Worm (Caenorhabditis elegans) whole organism, L4 larva: ENCODE data around the gene mlt-8.
A peak's percentile ranks its signal among the peaks of the same experiment; 100 is the strongest.

ENCODE experiments used
- F37D6.2 ChIP-seq: sonication (generic microtip); optimal IDR thresholded peaks from 2 replicates; lab custom pipeline; 2016; ENCODE audit warnings: mild to moderate bottlenecking, missing genetic modification characterization, missing compliant biosample characterization
- F49E8.2 ChIP-seq: sonication (generic microtip); optimal IDR thresholded peaks from 2 replicates; lab custom pipeline; 2016; ENCODE audit warnings: missing compliant biosample characterization, mild to moderate bottlenecking, missing genetic modification characterization, borderline replicate concordance
- Y48G9A.11 ChIP-seq: fragments of 200-800 bp; sonication (Bioruptor generic); IDR thresholded peaks from 2 replicates; pipeline ENCODE4 v1.3.6; 2022; ENCODE audit warnings: missing genetic modification reagents, missing genetic modification characterization, missing compliant biosample characterization
- Y75B8A.6 ChIP-seq: fragments of 200-800 bp; sonication (Bioruptor generic); IDR thresholded peaks from 2 replicates; pipeline ENCODE4 v1.3.6; 2022; ENCODE audit warnings: missing genetic modification reagents, missing genetic modification characterization, missing compliant biosample characterization
- ZK337.2 ChIP-seq: fragments of 200-800 bp; sonication (Bioruptor generic); IDR thresholded peaks from 2 replicates; pipeline ENCODE4 v1.3.6; 2022; ENCODE audit warnings: missing genetic modification reagents, missing genetic modification characterization, missing compliant biosample characterization
- aha-1 ChIP-seq: fragments of 150-350 bp; peaks from one replicate; lab custom pipeline; 2014; ENCODE audit warnings: missing biosample characterization, missing genetic modification characterization
- aly-2 ChIP-seq: sonication (generic microtip); optimal IDR thresholded peaks from 2 replicates; lab custom pipeline; 2018; ENCODE audit warnings: missing biosample characterization, missing genetic modification characterization
- arid-1 ChIP-seq: fragments of 200-800 bp; sonication (Bioruptor generic); conservative IDR thresholded peaks from 2 replicates; pipeline ENCODE4 v1.3.6; 2022; ENCODE audit warnings: missing genetic modification reagents, missing genetic modification characterization, missing compliant biosample characterization
- attf-4 ChIP-seq: sonication (generic microtip); optimal IDR thresholded peaks from 3 replicates; lab custom pipeline; 2017; ENCODE audit warnings: missing biosample characterization, missing genetic modification characterization
- ceh-44 ChIP-seq: fragments of 200-800 bp; sonication (Bioruptor generic); IDR thresholded peaks from 2 replicates; pipeline ENCODE4 v1.3.6; 2022; ENCODE audit warnings: missing genetic modification reagents, missing genetic modification characterization, missing compliant biosample characterization
- ces-1 ChIP-seq: fragments of 150-350 bp; sonication (generic microtip); optimal IDR thresholded peaks from 4 replicates; lab custom pipeline; 2014; ENCODE audit warnings: missing biosample characterization, missing genetic modification reagents, missing genetic modification characterization
- dmd-8 ChIP-seq: fragments of 200-800 bp; sonication (Bioruptor generic); IDR thresholded peaks from 2 replicates; pipeline ENCODE4 v1.3.6; 2022; ENCODE audit warnings: missing genetic modification characterization, missing compliant biosample characterization
- dmd-9 ChIP-seq: fragments of 200-800 bp; sonication (Bioruptor generic); IDR thresholded peaks from 2 replicates; pipeline ENCODE4 v1.3.6; 2022; ENCODE audit warnings: missing genetic modification reagents, missing genetic modification characterization, missing compliant biosample characterization
- dpl-1 ChIP-seq: fragments of 150-350 bp; optimal IDR thresholded peaks from 2 replicates; lab custom pipeline; 2014; ENCODE audit warnings: missing biosample characterization, missing genetic modification reagents, missing genetic modification characterization
- duxl-1 ChIP-seq: sonication (generic microtip); optimal IDR thresholded peaks from 2 replicates; lab custom pipeline; 2016; ENCODE audit warnings: mild to moderate bottlenecking, missing genetic modification characterization, moderate library complexity, missing compliant biosample characterization; ENCODE audit not compliant: poor library complexity
- hmg-1.1 ChIP-seq: fragments of 200-800 bp; sonication (Bioruptor generic); IDR thresholded peaks from 2 replicates; pipeline ENCODE4 v1.3.6; 2022; ENCODE audit warnings: missing genetic modification reagents, missing genetic modification characterization, missing compliant biosample characterization
- jun-1 ChIP-seq: fragments of 150-350 bp; optimal IDR thresholded peaks from 2 replicates; lab custom pipeline; 2014; ENCODE audit warnings: missing biosample characterization, missing genetic modification reagents, missing genetic modification characterization
- lin-1 ChIP-seq: fragments of 200-800 bp; sonication (Bioruptor generic); IDR thresholded peaks from 2 replicates; pipeline ENCODE4 v1.3.6; 2022; ENCODE audit warnings: missing genetic modification reagents, missing genetic modification characterization, missing compliant biosample characterization
- lin-15B ChIP-seq: fragments of 150-350 bp; sonication (generic microtip); optimal IDR thresholded peaks from 3 replicates; lab custom pipeline; 2014; ENCODE audit warnings: missing biosample characterization, missing genetic modification characterization
- lin-29 ChIP-seq: fragments of 200-800 bp; sonication (Bioruptor generic); IDR thresholded peaks from 2 replicates; pipeline ENCODE4 v1.3.6; 2022; ENCODE audit warnings: missing genetic modification reagents, missing genetic modification characterization, missing compliant biosample characterization
- lin-38 ChIP-seq: fragments of 200-800 bp; sonication (Bioruptor generic); IDR thresholded peaks from 2 replicates; pipeline ENCODE4 v1.3.6; 2022; ENCODE audit warnings: missing genetic modification reagents, missing genetic modification characterization, missing compliant biosample characterization
- lsy-2 ChIP-seq, 2 experiments: fragments of 150-350 bp in 1 of 2; sonication (generic microtip) in 1 of 2; optimal IDR thresholded peaks; 2 replicates each; lab custom pipeline; 2014 to 2017; ENCODE audit warnings: missing biosample characterization in 2 of 2, missing genetic modification characterization in 2 of 2
- madf-9 ChIP-seq: fragments of 200-800 bp; sonication (Bioruptor generic); conservative IDR thresholded peaks from 2 replicates; pipeline ENCODE4 v1.3.6; 2022; ENCODE audit warnings: missing genetic modification reagents, missing genetic modification characterization, missing compliant biosample characterization
- mes-2 ChIP-seq: sonication (generic microtip); optimal IDR thresholded peaks from 2 replicates; lab custom pipeline; 2016; ENCODE audit warnings: missing genotype, mild to moderate bottlenecking, missing genetic modification characterization, missing compliant biosample characterization; ENCODE audit not compliant: poor library complexity, severe bottlenecking
- mxl-3 ChIP-seq: fragments of 200-800 bp; sonication (Bioruptor generic); optimal IDR thresholded peaks from 2 replicates; lab custom pipeline; 2018; ENCODE audit warnings: mild to moderate bottlenecking, missing genetic modification characterization, missing compliant biosample characterization
- nhr-10 ChIP-seq: fragments of 150-350 bp; optimal IDR thresholded peaks from 2 replicates; lab custom pipeline; 2014; ENCODE audit warnings: missing biosample characterization, missing genetic modification characterization
- nhr-237 ChIP-seq: sonication (generic microtip); optimal IDR thresholded peaks from 2 replicates; lab custom pipeline; 2017; ENCODE audit warnings: missing biosample characterization, missing genetic modification characterization
- nhr-6 ChIP-seq: fragments of 150-350 bp; optimal IDR thresholded peaks from 2 replicates; lab custom pipeline; 2014; ENCODE audit warnings: missing biosample characterization, missing genetic modification characterization
- rbr-2 ChIP-seq: sonication (generic microtip); optimal IDR thresholded peaks from 2 replicates; lab custom pipeline; 2016; ENCODE audit warnings: missing genotype, missing genetic modification characterization, missing compliant biosample characterization
- sdz-12 ChIP-seq: fragments of 200-800 bp; sonication (Bioruptor generic); optimal IDR thresholded peaks from 2 replicates; lab custom pipeline; 2018; ENCODE audit warnings: mild to moderate bottlenecking, missing genetic modification characterization, missing compliant biosample characterization
- snpc-1.2 ChIP-seq: fragments of 200-800 bp; sonication (Bioruptor generic); IDR thresholded peaks from 2 replicates; pipeline ENCODE4 v1.3.6; 2022; ENCODE audit warnings: missing genetic modification reagents, missing genetic modification characterization, missing compliant biosample characterization
- snpc-4 ChIP-seq: fragments of 150-350 bp; optimal IDR thresholded peaks from 2 replicates; lab custom pipeline; 2014; ENCODE audit warnings: missing biosample characterization, missing genetic modification characterization
- spr-1 ChIP-seq: sonication (generic microtip); optimal IDR thresholded peaks from 2 replicates; lab custom pipeline; 2016; ENCODE audit warnings: mild to moderate bottlenecking, missing genetic modification characterization, missing compliant biosample characterization
- spr-3 ChIP-seq: fragments of 200-800 bp; sonication (Bioruptor generic); optimal IDR thresholded peaks from 2 replicates; lab custom pipeline; 2018; ENCODE audit warnings: mild to moderate bottlenecking, missing genetic modification characterization, missing compliant biosample characterization
- vab-7 ChIP-seq: fragments of 200-800 bp; sonication (Bioruptor generic); IDR thresholded peaks from 2 replicates; pipeline ENCODE4 v1.3.6; 2022; ENCODE audit warnings: missing genetic modification reagents, missing genetic modification characterization, missing compliant biosample characterization
- ztf-7 ChIP-seq: fragments of 150-350 bp; optimal IDR thresholded peaks from 2 replicates; lab custom pipeline; 2014; ENCODE audit warnings: missing biosample characterization, missing genetic modification characterization

Gene mlt-8

DNA sequence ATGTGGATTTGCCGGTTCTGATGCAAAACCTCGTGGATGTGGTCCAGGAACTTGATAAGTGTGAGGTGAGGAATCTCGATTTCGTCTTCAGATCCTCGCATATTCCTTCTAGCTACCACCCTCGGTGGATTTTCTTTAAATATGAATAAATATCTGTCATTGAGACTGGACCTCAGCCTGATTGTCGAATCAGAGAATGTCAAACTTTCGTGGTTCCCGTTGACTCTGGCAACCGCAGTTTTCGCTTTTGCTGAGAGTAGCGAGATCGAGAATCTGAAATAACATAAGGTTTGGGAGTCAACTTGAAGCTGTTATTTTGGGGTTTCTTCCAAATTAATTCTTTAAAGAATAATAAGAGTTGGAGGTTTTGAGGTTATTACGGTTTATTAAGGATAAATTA, 10.7 kb upstream of the mlt-8 start, which contains the start of gene fbxb-14:
Gene fbxb-14 (minus strand): TSS at position 101 of the 400 bp plus-strand sequence.
- no peak for TF ChIP-seq nhr-10 (tag; lab: Kevin White, UChicago)
- TF ChIP-seq spr-1 (tag; lab: Kevin White, UChicago), result no peak
- TF ChIP-seq attf-4 (tag; lab: Kevin White, UChicago), result no peak
- TF ChIP-seq, all 104 proteins: peak for 0

DNA sequence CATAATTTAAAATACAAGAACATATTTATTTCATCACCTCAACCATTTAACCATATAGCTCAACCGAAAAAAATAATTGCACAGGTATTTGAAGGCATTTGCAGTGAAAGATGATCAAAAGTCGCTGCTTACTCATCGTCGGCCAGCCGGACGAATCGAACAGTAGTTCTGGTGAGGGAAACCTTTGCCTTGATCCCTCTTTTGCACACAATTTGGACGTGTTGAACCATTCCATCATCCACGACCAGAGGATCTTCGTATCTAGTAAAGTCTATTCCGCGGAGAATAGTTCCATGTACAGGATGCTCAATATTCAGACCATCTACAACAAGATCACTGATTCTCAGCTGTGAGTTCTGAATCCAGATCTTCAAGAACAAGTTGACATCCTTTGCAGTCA, 10.1 kb upstream of the mlt-8 start:
- TF ChIP-seq lin-1 (GFP tag; lab: Robert Waterston, UW) (no peak), dmd-8 (GFP tag; lab: Robert Waterston, UW) (peak; percentile 63; the same call in 1 of the 2 replicates), F49E8.2 (tag; lab: Kevin White, UChicago) (peak; percentile 46), snpc-1.2 (0 out of 2 replicates have a peak, but pooled peaks have one; percentile 39), mxl-3 (GFP tag; lab: Kevin White, UChicago) (no peak), lsy-2 (tag; optimal IDR thresholded peaks at IDR 0.05; lab: Kevin White, UChicago) (no peak), F37D6.2 (tag; lab: Kevin White, UChicago) (no peak), lin-29 (GFP tag; lab: Robert Waterston, UW) (no peak), spr-3 (GFP tag; lab: Kevin White, UChicago) (no peak), lin-38 (GFP tag; lab: Robert Waterston, UW) (peak; percentile 41), Y75B8A.6 (GFP tag; lab: Robert Waterston, UW) (no peak), duxl-1 (peak; percentile 24)

DNA sequence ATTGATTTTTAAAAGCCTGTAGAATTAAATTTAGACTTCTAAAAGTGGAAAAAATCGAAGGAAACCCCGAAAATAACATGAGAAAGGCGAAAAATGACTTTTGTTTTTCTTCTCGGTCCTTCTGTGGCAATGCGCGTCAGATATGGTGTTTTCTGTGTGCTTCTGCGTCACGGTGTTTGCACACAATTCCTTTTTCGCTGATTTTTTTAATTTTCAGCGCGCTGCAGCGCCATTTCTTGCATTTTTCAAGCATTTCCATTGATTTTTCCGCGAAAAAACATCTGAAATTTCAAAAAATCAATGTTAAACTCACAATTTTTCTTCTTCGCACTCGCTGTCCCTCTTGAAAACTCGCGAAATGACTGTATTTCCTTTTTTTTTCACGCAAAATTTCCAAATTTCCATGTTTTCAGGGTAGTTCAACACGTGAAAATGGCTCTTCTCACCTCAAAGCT, 8.3 kb upstream of the mlt-8 start, which contains the start of the genes cdc-37 and W08F4.3:
Gene cdc-37 (minus strand): TSS at position 405 of the 455 bp plus-strand sequence.
Gene W08F4.3 (plus strand): TSS at position 414 of the 455 bp plus-strand sequence.
- no peak for TF ChIP-seq nhr-6 (tag; lab: Kevin White, UChicago)
- TF ChIP-seq arid-1 (GFP tag; lab: Robert Waterston, UW), result no peak
- TF ChIP-seq lin-38 (GFP tag; lab: Robert Waterston, UW), result peak; percentile 60
- TF ChIP-seq ZK337.2 (GFP tag; lab: Robert Waterston, UW), result no peak
- TF ChIP-seq dmd-8 (GFP tag; lab: Robert Waterston, UW), result no peak
- TF ChIP-seq vab-7 (GFP tag; lab: Robert Waterston, UW), result no peak
- no peak for TF ChIP-seq spr-1 (tag; lab: Kevin White, UChicago)
- TF ChIP-seq aly-2 (tag; lab: Kevin White, UChicago), result no peak
- no peak for TF ChIP-seq ceh-44
- no peak for TF ChIP-seq dmd-9 (GFP tag; lab: Robert Waterston, UW)
- TF ChIP-seq snpc-4 (tag; lab: Kevin White, UChicago), result no peak
- TF ChIP-seq jun-1 (tag; lab: Kevin White, UChicago), result no peak
- no peak for TF ChIP-seq rbr-2 (tag; lab: Kevin White, UChicago)
- TF ChIP-seq ztf-7 (tag; lab: Kevin White, UChicago), result no peak
- no peak for TF ChIP-seq ces-1 (GFP tag; lab: Kevin White, UChicago)
- TF ChIP-seq hmg-1.1, result no peak
- TF ChIP-seq mxl-3 (GFP tag; lab: Kevin White, UChicago), result no peak
- no peak for TF ChIP-seq sdz-12 (GFP tag; lab: Kevin White, UChicago)
- TF ChIP-seq dpl-1 (GFP tag; lab: Kevin White, UChicago), result peak; percentile 8
- TF ChIP-seq mes-2 (tag; lab: Kevin White, UChicago), result peak; percentile 51
- no peak for TF ChIP-seq lin-15B (tag; lab: Kevin White, UChicago)
- TF ChIP-seq aha-1 (tag; lab: Kevin White, UChicago), result no peak
- TF ChIP-seq Y75B8A.6 (GFP tag; lab: Robert Waterston, UW), result no peak
- no peak for TF ChIP-seq lsy-2 (tag; optimal IDR thresholded peaks at IDR 0.05; lab: Kevin White, UChicago)
- no peak for TF ChIP-seq nhr-237 (tag; lab: Kevin White, UChicago)
- peak; percentile 43; the same call in 1 of the 2 replicates for TF ChIP-seq Y48G9A.11 (GFP tag; lab: Robert Waterston, UW)
- no peak for TF ChIP-seq madf-9 (GFP tag; lab: Robert Waterston, UW)
- no peak for TF ChIP-seq snpc-1.2
